Fruit fly (Drosophila melanogaster) whole organism, embryonic: ENCODE data around the gene idc.
A peak's percentile ranks its signal among the peaks of the same experiment; 100 is the strongest.

Source experiments
- CG10959 ChIP-seq: fragments of 200-800 bp; sonication (Bioruptor generic); IDR thresholded peaks from 2 replicates; pipeline ENCODE4 v1.3.6; 2022; ENCODE audit warnings: missing biosample characterization, missing genetic modification characterization
- CG11560 ChIP-seq: fragments of 200-800 bp; sonication (Bioruptor generic); IDR thresholded peaks from 3 replicates; pipeline ENCODE4 v1.3.6; 2022; ENCODE audit warnings: missing biosample characterization, missing genetic modification characterization
- CG14710 ChIP-seq: fragments of 200-800 bp; sonication (Bioruptor generic); optimal IDR thresholded peaks from 3 replicates; lab custom pipeline; 2019; ENCODE audit warnings: missing biosample characterization, mild to moderate bottlenecking, missing genetic modification characterization, moderate library complexity
- CG14965 ChIP-seq: fragments of 200-800 bp; sonication (Bioruptor generic); optimal IDR thresholded peaks from 2 replicates; lab custom pipeline; 2016; ENCODE audit warnings: missing biosample characterization, missing genetic modification characterization, borderline replicate concordance
- CG15696 ChIP-seq: fragments of 200-800 bp; sonication (Bioruptor generic); optimal IDR thresholded peaks from 2 replicates; lab custom pipeline; 2019; ENCODE audit warnings: missing biosample characterization, mild to moderate bottlenecking, missing genetic modification characterization, moderate library complexity
- CG16863 ChIP-seq: fragments of 200-800 bp; sonication (Bioruptor generic); optimal IDR thresholded peaks from 3 replicates; lab custom pipeline; 2016; ENCODE audit warnings: missing biosample characterization, missing genetic modification characterization
- CG2120 ChIP-seq: fragments of 200-800 bp; sonication (Bioruptor generic); optimal IDR thresholded peaks from 3 replicates; lab custom pipeline; 2016; ENCODE audit warnings: missing biosample characterization, missing genetic modification characterization
- CG2712 ChIP-seq: fragments of 200-800 bp; optimal IDR thresholded peaks from 3 replicates; lab custom pipeline; 2019; ENCODE audit warnings: missing biosample characterization, mild to moderate bottlenecking, missing genetic modification characterization, moderate library complexity
- CG4707 ChIP-seq: fragments of 200-800 bp; sonication (Bioruptor generic); optimal IDR thresholded peaks from 2 replicates; lab custom pipeline; 2018; ENCODE audit warnings: missing biosample characterization, mild to moderate bottlenecking, missing genetic modification characterization, moderate library complexity
- D ChIP-seq, 2 experiments: fragments of 200-800 bp in 1 of 2; fragments of >200 bp in 1 of 2; sonication (Bioruptor generic) in 1 of 2; optimal IDR thresholded peaks; 2 replicates in 1 of 2; 3 replicates in 1 of 2; lab custom pipeline; 2017; ENCODE audit warnings: mild to moderate bottlenecking in 1 of 2, missing biosample characterization in 1 of 2, missing genetic modification characterization in 1 of 2, missing genetic modification reagents in 1 of 2
- D19A ChIP-seq: fragments of 200-800 bp; optimal IDR thresholded peaks from 3 replicates; lab custom pipeline; 2019; ENCODE audit warnings: missing biosample characterization, mild to moderate bottlenecking, missing genetic modification characterization, moderate library complexity
- Dref ChIP-seq: fragments of 200-800 bp; sonication (Bioruptor generic); IDR thresholded peaks from 2 replicates; pipeline ENCODE4 v1.3.6; 2022; ENCODE audit warnings: missing biosample characterization, missing genetic modification characterization
- Ets65A ChIP-seq: fragments of 200-800 bp; sonication (Bioruptor generic); peaks from one replicate; lab custom pipeline; 2016; ENCODE audit warnings: missing biosample characterization, missing genetic modification characterization
- HLHmδ ChIP-seq: fragments of 200-800 bp; sonication (Bioruptor generic); optimal IDR thresholded peaks from 2 replicates; lab custom pipeline; 2018; ENCODE audit warnings: missing biosample characterization, mild to moderate bottlenecking, missing genetic modification characterization, moderate library complexity
- Hr51 ChIP-seq, 2 experiments: fragments of 200-800 bp; sonication (Bioruptor generic); optimal IDR thresholded peaks; 2 replicates in 1 of 2; 3 replicates in 1 of 2; lab custom pipeline; 2016 to 2018; ENCODE audit warnings: missing biosample characterization in 2 of 2, missing genetic modification characterization in 2 of 2, mild to moderate bottlenecking in 1 of 2, moderate library complexity in 1 of 2
- Meics ChIP-seq: fragments of 200-800 bp; sonication (Bioruptor generic); optimal IDR thresholded peaks from 2 replicates; lab custom pipeline; 2017; ENCODE audit warnings: missing biosample characterization, mild to moderate bottlenecking, missing genetic modification characterization
- Myb ChIP-seq: fragments of 200-800 bp; sonication (Bioruptor generic); optimal IDR thresholded peaks from 2 replicates; lab custom pipeline; 2016; ENCODE audit warnings: missing biosample characterization, missing genetic modification characterization
- Ssrp ChIP-seq: fragments of 200-800 bp; sonication (Bioruptor generic); optimal IDR thresholded peaks from 2 replicates; lab custom pipeline; 2018; ENCODE audit warnings: missing biosample characterization, mild to moderate bottlenecking, missing genetic modification characterization, moderate library complexity
- Trl ChIP-seq, 3 experiments: fragments of >200 bp in 2 of 3; fragments of 200-800 bp in 1 of 3; sonication (Bioruptor generic) in 1 of 3; optimal IDR thresholded peaks; 2 replicates in 1 of 3; 3 replicates in 2 of 3; lab custom pipeline; 2016 to 2017; ENCODE audit warnings: missing biosample characterization in 1 of 3, missing genetic modification characterization in 1 of 3
- ac ChIP-seq: fragments of 200-800 bp; sonication (Bioruptor generic); optimal IDR thresholded peaks from 3 replicates; lab custom pipeline; 2017; ENCODE audit warnings: missing biosample characterization, mild to moderate bottlenecking, missing genetic modification characterization
- cad ChIP-seq: fragments of >200 bp; optimal IDR thresholded peaks from 2 replicates; lab custom pipeline; 2017; ENCODE audit warnings: missing biosample characterization, missing genetic modification characterization
- crp ChIP-seq, 2 experiments: fragments of 200-800 bp; sonication (Bioruptor generic); optimal IDR thresholded peaks; 2 replicates in 1 of 2; 3 replicates in 1 of 2; lab custom pipeline; 2017; ENCODE audit warnings: missing biosample characterization in 2 of 2, missing genetic modification characterization in 2 of 2, mild to moderate bottlenecking in 1 of 2, moderate library complexity in 1 of 2
- dysf ChIP-seq: fragments of 200-800 bp; sonication (Bioruptor generic); IDR thresholded peaks from 3 replicates; pipeline ENCODE4 v1.3.6; 2022; ENCODE audit warnings: missing biosample characterization, missing genetic modification characterization
- fd3F ChIP-seq: fragments of 200-800 bp; sonication (Bioruptor generic); optimal IDR thresholded peaks from 2 replicates; lab custom pipeline; 2018; ENCODE audit warnings: missing biosample characterization, mild to moderate bottlenecking, missing genetic modification characterization, moderate library complexity
- fru ChIP-seq: fragments of >200 bp; optimal IDR thresholded peaks from 2 replicates; lab custom pipeline; 2017
- gem ChIP-seq: fragments of 200-800 bp; sonication (Bioruptor generic); optimal IDR thresholded peaks from 2 replicates; lab custom pipeline; 2019; ENCODE audit warnings: missing biosample characterization, mild to moderate bottlenecking, missing genetic modification characterization, moderate library complexity
- gro ChIP-seq: fragments of 200-800 bp; sonication (Bioruptor generic); optimal IDR thresholded peaks from 2 replicates; lab custom pipeline; 2016; ENCODE audit warnings: missing biosample characterization, missing genetic modification characterization
- ind ChIP-seq: fragments of 200-800 bp; sonication (Bioruptor generic); optimal IDR thresholded peaks from 3 replicates; lab custom pipeline; 2016; ENCODE audit warnings: missing biosample characterization, missing genetic modification characterization
- kni ChIP-seq: fragments of 200-800 bp; sonication (Bioruptor generic); optimal IDR thresholded peaks from 3 replicates; lab custom pipeline; 2017; ENCODE audit warnings: mild to moderate bottlenecking, missing biosample characterization, missing genetic modification reagents, missing genetic modification characterization
- peb ChIP-seq: fragments of 200-800 bp; sonication (Bioruptor generic); IDR thresholded peaks from 2 replicates; pipeline ENCODE4 v1.3.6; 2022; ENCODE audit warnings: missing biosample characterization, missing genetic modification characterization
- prd ChIP-seq, 3 experiments: fragments of >200 bp in 2 of 3; fragments of 200-800 bp in 1 of 3; sonication (Bioruptor generic) in 1 of 3; optimal IDR thresholded peaks in 2 of 3; IDR thresholded peaks in 1 of 3; 2 replicates in 2 of 3; 3 replicates in 1 of 3; pipeline versions ENCODE4 v1.3.6 to Lab custom; 2017 to 2022; ENCODE audit warnings: missing biosample characterization in 1 of 3, missing genetic modification characterization in 1 of 3
- sd ChIP-seq: fragments of 200-800 bp; sonication (Bioruptor generic); optimal IDR thresholded peaks from 3 replicates; lab custom pipeline; 2018; ENCODE audit warnings: missing biosample characterization, mild to moderate bottlenecking, missing genetic modification characterization, moderate library complexity
- sens-2 ChIP-seq: fragments of 200-800 bp; sonication (Bioruptor generic); IDR thresholded peaks from 2 replicates; pipeline ENCODE4 v1.3.6; 2022; ENCODE audit warnings: missing biosample characterization, missing genetic modification characterization
- tup ChIP-seq: fragments of 200-800 bp; sonication (Bioruptor generic); optimal IDR thresholded peaks from 2 replicates; lab custom pipeline; 2016; ENCODE audit warnings: missing biosample characterization, mild to moderate bottlenecking, missing genetic modification characterization, moderate library complexity
- twi ChIP-seq: fragments of 200-800 bp; optimal IDR thresholded peaks from 2 replicates; lab custom pipeline; 2019; ENCODE audit warnings: missing biosample characterization, mild to moderate bottlenecking, missing genetic modification characterization, moderate library complexity
- zen ChIP-seq: fragments of 200-800 bp; sonication (Bioruptor generic); optimal IDR thresholded peaks from 3 replicates; lab custom pipeline; 2018; ENCODE audit warnings: missing biosample characterization, mild to moderate bottlenecking, missing genetic modification characterization, moderate library complexity
- zen2 ChIP-seq: fragments of 200-800 bp; sonication (Bioruptor generic); IDR thresholded peaks from 3 replicates; pipeline ENCODE4 v1.3.6; 2022; ENCODE audit warnings: missing biosample characterization, missing genetic modification characterization; ENCODE audit not compliant: partially characterized antibody

The idc gene

DNA sequence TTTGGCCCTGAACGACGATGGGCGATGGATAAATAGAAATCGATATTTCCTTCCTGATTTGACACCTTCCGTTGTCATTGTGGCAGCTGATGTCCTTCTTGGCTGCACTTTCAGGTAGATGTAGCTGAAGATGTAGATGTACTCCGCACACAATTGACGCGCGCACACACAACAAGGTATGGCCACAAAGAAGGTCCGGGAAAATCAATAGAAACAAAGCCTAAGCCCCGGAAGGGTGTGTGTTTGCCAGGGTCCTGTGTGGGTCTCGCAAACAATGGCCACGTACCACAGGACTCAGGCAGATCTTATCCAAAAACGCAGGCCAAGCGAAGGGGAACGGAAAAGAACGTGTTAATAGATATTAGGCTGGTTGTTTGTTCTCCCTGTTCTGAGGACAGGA is 36.2 kb upstream of the idc start (continued):
- TF ChIP-seq Hr51 (GFP tag; optimal IDR thresholded peaks at IDR 0.05; lab: Kevin White, UChicago), result no peak
- peak; percentile 22 for TF ChIP-seq HLHmδ (GFP tag; lab: Kevin White, UChicago)
- TF ChIP-seq twi (tag; lab: Kevin White, UChicago), result peak; percentile 71
- TF ChIP-seq D (optimal IDR thresholded peaks at IDR 0.05; lab: Kevin White, UChicago), result peak; percentile 99
- TF ChIP-seq D (GFP tag; optimal IDR thresholded peaks at IDR 0.05; lab: Kevin White, UChicago), result peak; percentile 34
- peak; percentile 74 for TF ChIP-seq kni (GFP tag; lab: Kevin White, UChicago)
- TF ChIP-seq Meics (GFP tag; lab: Kevin White, UChicago), result no peak
- TF ChIP-seq dysf (GFP tag; lab: Robert Waterston, UW), result no peak
- TF ChIP-seq CG15696 (tag; lab: Kevin White, UChicago), result peak; percentile 51
- peak; percentile 59 for TF ChIP-seq zen (tag; lab: Kevin White, UChicago)
- no peak for TF ChIP-seq gro (GFP tag; lab: Kevin White, UChicago)
- TF ChIP-seq prd (optimal IDR thresholded peaks at IDR 0.05; lab: Kevin White, UChicago), result no peak
- TF ChIP-seq prd (GFP tag; IDR thresholded peaks at IDR 0.05; lab: Robert Waterston, UW), result peak; percentile 35; the same call in 2 of the 3 replicates
- peak; percentile 50 for TF ChIP-seq ac (GFP tag; lab: Kevin White, UChicago)
- TF ChIP-seq crp (GFP tag; optimal IDR thresholded peaks at IDR 0.05; lab: Kevin White, UChicago), result no peak
- no peak for TF ChIP-seq sd (tag; lab: Kevin White, UChicago)
- no peak for TF ChIP-seq CG11560 (tag; lab: Robert Waterston, UW)

dm6 chr3R:19996433-19996832 is 35.2 kb upstream of the idc start:
- no peak for TF ChIP-seq Dref (GFP tag; lab: Robert Waterston, UW)
- TF ChIP-seq CG16863 (GFP tag; lab: Kevin White, UChicago), result no peak
- peak; percentile 12 for TF ChIP-seq gem (tag; lab: Kevin White, UChicago)
- no peak for TF ChIP-seq cad
- no peak for TF ChIP-seq tup (GFP tag; lab: Kevin White, UChicago)
- TF ChIP-seq dysf (GFP tag; lab: Robert Waterston, UW), result no peak
- no peak for TF ChIP-seq CG10959
- no peak for TF ChIP-seq CG2120 (GFP tag; lab: Kevin White, UChicago)
- TF ChIP-seq peb (GFP tag; lab: Robert Waterston, UW), result no peak
- TF ChIP-seq Trl (optimal IDR thresholded peaks at IDR 0.05; lab: Kevin White, UChicago), result no peak
- TF ChIP-seq Trl (GFP tag; optimal IDR thresholded peaks at IDR 0.05; lab: Kevin White, UChicago), result no peak
- no peak for TF ChIP-seq ind (GFP tag; lab: Kevin White, UChicago)
- no peak for TF ChIP-seq CG14710
- peak; percentile 44 for TF ChIP-seq Ets65A (GFP tag; lab: Kevin White, UChicago)
- no peak for TF ChIP-seq CG14965 (GFP tag; lab: Kevin White, UChicago)
- peak; percentile 69 for TF ChIP-seq D19A (tag; lab: Kevin White, UChicago)
- TF ChIP-seq CG4707, result no peak
- TF ChIP-seq sens-2 (GFP tag; lab: Robert Waterston, UW), result no peak
- TF ChIP-seq zen2, result no peak
- no peak for TF ChIP-seq fru (lab: Kevin White, UChicago)
- TF ChIP-seq Myb (GFP tag; lab: Kevin White, UChicago), result no peak
- no peak for TF ChIP-seq CG2712 (tag; lab: Kevin White, UChicago)
- TF ChIP-seq Ssrp (tag; lab: Kevin White, UChicago), result no peak
- TF ChIP-seq fd3F (GFP tag; lab: Kevin White, UChicago), result no peak
